Worm (Caenorhabditis elegans) whole organism, L1 larva: ENCODE results near the gene srh-237.

Experiments used
- C16A3.4 ChIP-seq: fragments of 150-350 bp; optimal IDR thresholded peaks from 2 replicates; lab custom pipeline; 2014; ENCODE audit warnings: missing biosample characterization, missing genetic modification characterization
- C34B4.2 ChIP-seq: sonication (generic microtip); optimal IDR thresholded peaks from 2 replicates; lab custom pipeline; 2017; ENCODE audit warnings: mild to moderate bottlenecking, missing genetic modification characterization, missing compliant biosample characterization
- aly-2 ChIP-seq: fragments of 150-350 bp; optimal IDR thresholded peaks from 2 replicates; lab custom pipeline; 2014; ENCODE audit warnings: missing biosample characterization, missing genetic modification characterization
- ceh-63 ChIP-seq: fragments of 200-800 bp; sonication (Bioruptor generic); optimal IDR thresholded peaks from 2 replicates; lab custom pipeline; 2018; ENCODE audit warnings: mild to moderate bottlenecking, missing genetic modification characterization, missing compliant biosample characterization
- ceh-8 ChIP-seq: fragments of 200-800 bp; sonication (Bioruptor generic); optimal IDR thresholded peaks from 2 replicates; lab custom pipeline; 2018; ENCODE audit warnings: mild to moderate bottlenecking, missing genetic modification characterization, moderate library complexity, missing compliant biosample characterization
- ceh-82 ChIP-seq, 3 experiments: fragments of 150-350 bp in 1 of 3; sonication (generic microtip) in 2 of 3; optimal IDR thresholded peaks; 2 replicates each; lab custom pipeline; 2014 to 2017; ENCODE audit warnings: missing biosample characterization in 3 of 3, missing genetic modification characterization in 3 of 3
- ceh-88 ChIP-seq: fragments of 200-800 bp; sonication (Bioruptor generic); IDR thresholded peaks from 2 replicates; pipeline ENCODE4 v1.3.6; 2022; ENCODE audit warnings: missing genetic modification characterization, missing compliant biosample characterization
- ces-1 ChIP-seq: fragments of 150-350 bp; optimal IDR thresholded peaks from 2 replicates; lab custom pipeline; 2014; ENCODE audit warnings: missing biosample characterization, missing genetic modification reagents, missing genetic modification characterization
- dpl-1 ChIP-seq, 3 experiments: fragments of 150-350 bp in 2 of 3; sonication (generic microtip) in 1 of 3; optimal IDR thresholded peaks; 2 replicates each; lab custom pipeline; 2014 to 2017; ENCODE audit warnings: missing biosample characterization in 3 of 3, missing genetic modification characterization in 3 of 3, missing genetic modification reagents in 3 of 3
- dsc-1 ChIP-seq: sonication (generic microtip); optimal IDR thresholded peaks from 2 replicates; lab custom pipeline; 2016; ENCODE audit warnings: mild to moderate bottlenecking, missing genetic modification characterization, missing compliant biosample characterization
- efl-1 ChIP-seq, 4 experiments: fragments of 150-350 bp; optimal IDR thresholded peaks in 3 of 4; peaks in 1 of 4; 1 replicate in 1 of 4; 2 replicates in 3 of 4; lab custom pipeline; 2014; ENCODE audit warnings: missing biosample characterization in 2 of 4, missing genetic modification characterization in 2 of 4, missing genetic modification reagents in 2 of 4
- egl-13 ChIP-seq: sonication (generic microtip); optimal IDR thresholded peaks from 2 replicates; lab custom pipeline; 2016; ENCODE audit warnings: missing genotype, missing genetic modification reagents, missing genetic modification characterization, missing compliant biosample characterization
- elt-2 ChIP-seq: sonication (generic microtip); optimal IDR thresholded peaks from 2 replicates; lab custom pipeline; 2016; ENCODE audit warnings: missing genetic modification characterization, mild to moderate bottlenecking, inconsistent platforms, missing compliant biosample characterization, missing genetic modification reagents
- elt-3 ChIP-seq, 6 experiments: fragments of 150-350 bp in 1 of 6; sonication (generic microtip); optimal IDR thresholded peaks; 2 replicates each; lab custom pipeline; 2017 to 2018; ENCODE audit warnings: missing biosample characterization in 6 of 6, missing genetic modification characterization in 6 of 6, inconsistent platforms in 1 of 6
- fkh-10 ChIP-seq: sonication (generic microtip); optimal IDR thresholded peaks from 2 replicates; lab custom pipeline; 2017; ENCODE audit warnings: missing biosample characterization, missing genetic modification reagents, missing genetic modification characterization
- fkh-4 ChIP-seq: sonication (generic microtip); optimal IDR thresholded peaks from 2 replicates; lab custom pipeline; 2016; ENCODE audit warnings: missing compliant biosample characterization, missing genetic modification characterization, borderline replicate concordance
- hlh-4 ChIP-seq: sonication (generic microtip); optimal IDR thresholded peaks from 2 replicates; lab custom pipeline; 2016; ENCODE audit warnings: mild to moderate bottlenecking, missing genetic modification characterization, missing compliant biosample characterization
- irx-1 ChIP-seq: sonication (generic microtip); optimal IDR thresholded peaks from 2 replicates; lab custom pipeline; 2016; ENCODE audit warnings: missing genetic modification characterization, missing compliant biosample characterization
- isw-1 ChIP-seq: fragments of 200-800 bp; sonication (Bioruptor generic); IDR thresholded peaks from 2 replicates; pipeline ENCODE4 v1.3.6; 2022; ENCODE audit warnings: missing genetic modification characterization, missing compliant biosample characterization
- lin-35 ChIP-seq, 2 experiments: fragments of 150-350 bp; optimal IDR thresholded peaks; 2 replicates each; lab custom pipeline; 2014; ENCODE audit warnings: missing biosample characterization in 2 of 2, missing genetic modification characterization in 2 of 2, missing genetic modification reagents in 2 of 2
- lir-3 ChIP-seq: sonication (generic microtip); optimal IDR thresholded peaks from 2 replicates; lab custom pipeline; 2016; ENCODE audit warnings: mild to moderate bottlenecking, missing genetic modification characterization, moderate library complexity, missing compliant biosample characterization; ENCODE audit not compliant: poor library complexity
- mef-2 ChIP-seq: fragments of 150-350 bp; optimal IDR thresholded peaks from 2 replicates; lab custom pipeline; 2014; ENCODE audit warnings: missing biosample characterization, missing genetic modification characterization
- nhr-12 ChIP-seq: sonication (generic microtip); optimal IDR thresholded peaks from 2 replicates; lab custom pipeline; 2017; ENCODE audit warnings: missing biosample characterization, missing genetic modification characterization
- nhr-19 ChIP-seq: fragments of 200-800 bp; sonication (Bioruptor generic); conservative IDR thresholded peaks from 2 replicates; pipeline ENCODE4 v1.3.6; 2022; ENCODE audit warnings: missing genetic modification characterization, missing compliant biosample characterization
- nhr-28 ChIP-seq: fragments of 150-350 bp; optimal IDR thresholded peaks from 2 replicates; lab custom pipeline; 2014; ENCODE audit warnings: missing biosample characterization, missing genetic modification characterization
- nhr-71 ChIP-seq: sonication (generic microtip); optimal IDR thresholded peaks from 2 replicates; lab custom pipeline; 2016; ENCODE audit warnings: mild to moderate bottlenecking, missing genetic modification characterization, moderate library complexity, missing compliant biosample characterization
- nhr-76 ChIP-seq: sonication (generic microtip); optimal IDR thresholded peaks from 2 replicates; lab custom pipeline; 2017; ENCODE audit warnings: missing biosample characterization, missing genetic modification characterization
- nhr-84 ChIP-seq: sonication (generic microtip); optimal IDR thresholded peaks from 2 replicates; lab custom pipeline; 2017; ENCODE audit warnings: missing biosample characterization, missing genetic modification characterization
- nhr-90 ChIP-seq: sonication (generic microtip); optimal IDR thresholded peaks from 2 replicates; lab custom pipeline; 2016; ENCODE audit warnings: mild to moderate bottlenecking, missing genetic modification characterization, missing compliant biosample characterization; ENCODE audit not compliant: poor library complexity
- snpc-4 ChIP-seq: fragments of 150-350 bp; optimal IDR thresholded peaks from 2 replicates; lab custom pipeline; 2014; ENCODE audit warnings: missing biosample characterization, missing genetic modification characterization
- sox-4 ChIP-seq: sonication (generic microtip); optimal IDR thresholded peaks from 2 replicates; lab custom pipeline; 2016; ENCODE audit warnings: missing genetic modification characterization, missing compliant biosample characterization
- sup-37 ChIP-seq: fragments of 200-800 bp; sonication (Bioruptor generic); optimal IDR thresholded peaks from 2 replicates; lab custom pipeline; 2018; ENCODE audit warnings: mild to moderate bottlenecking, missing genetic modification characterization, missing compliant biosample characterization
- swsn-7 ChIP-seq: sonication (generic microtip); optimal IDR thresholded peaks from 2 replicates; lab custom pipeline; 2016; ENCODE audit warnings: missing genetic modification characterization, missing compliant biosample characterization
- tbx-2 ChIP-seq: sonication (generic microtip); optimal IDR thresholded peaks from 2 replicates; lab custom pipeline; 2016; ENCODE audit warnings: missing genetic modification characterization, missing compliant biosample characterization
- unc-30 ChIP-seq: sonication (generic microtip); optimal IDR thresholded peaks from 2 replicates; lab custom pipeline; 2017; ENCODE audit warnings: missing biosample characterization, missing genetic modification characterization
- vab-15 ChIP-seq: sonication (generic microtip); optimal IDR thresholded peaks from 2 replicates; lab custom pipeline; 2017; ENCODE audit warnings: missing genotype, mild to moderate bottlenecking, missing genetic modification characterization, missing compliant biosample characterization
- xbp-1 ChIP-seq: sonication (generic microtip); optimal IDR thresholded peaks from 2 replicates; lab custom pipeline; 2016; ENCODE audit warnings: missing genetic modification characterization, missing compliant biosample characterization

srh-237 gene

DNA sequence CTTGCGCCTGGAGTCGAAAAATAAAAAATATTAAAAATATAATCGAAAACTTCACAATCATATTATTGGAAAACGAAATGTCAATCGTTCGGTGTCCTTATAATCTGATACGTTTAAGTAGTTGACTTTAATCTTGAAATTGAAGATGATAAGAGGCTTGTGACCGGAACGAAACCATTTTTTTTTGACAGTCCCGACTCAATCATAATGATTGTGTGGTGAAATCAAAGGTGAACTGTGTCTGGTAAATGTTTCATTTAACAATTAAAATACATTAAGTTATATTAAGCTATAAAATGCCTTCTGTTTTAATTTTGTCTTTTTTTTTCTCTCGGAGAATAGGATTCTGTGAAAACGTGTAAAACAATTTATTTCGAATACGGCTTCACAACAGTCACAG is 12.3 kb upstream of the srh-237 start, which contains the start of gene T05E12.3:
T05E12.3 (minus strand) TSS at position 101 of the 400 bp plus-strand sequence.
- no peak for TF ChIP-seq sox-4
- no peak for TF ChIP-seq fkh-4 (tag; lab: Kevin White, UChicago)
- no peak for TF ChIP-seq unc-30
- TF ChIP-seq, all 84 proteins: peak for 0

DNA sequence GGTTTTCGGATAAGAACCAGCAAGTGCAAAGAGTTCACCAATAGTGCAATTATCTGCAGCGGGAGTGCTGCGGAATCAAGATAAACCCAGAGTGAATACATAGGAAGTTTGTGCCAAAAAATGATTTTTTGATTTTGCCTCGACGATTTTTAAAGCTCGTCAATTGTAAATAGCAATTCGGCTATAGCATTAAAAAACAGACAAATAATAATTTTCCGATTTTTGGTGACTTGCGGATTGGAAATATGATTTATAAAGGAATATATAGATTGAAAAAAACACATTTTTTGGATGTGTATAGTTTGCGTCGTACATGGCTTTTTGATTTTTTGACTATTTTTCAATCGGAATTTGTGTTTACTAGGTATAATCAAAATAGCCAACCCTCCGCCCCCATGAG is 10.4 kb upstream of the srh-237 start, which contains the start of gene srw-20:
srw-20 (minus strand) TSS at position 101 of the 400 bp plus-strand sequence.
- TF ChIP-seq ceh-8 (GFP tag; lab: Kevin White, UChicago) = no peak

DNA sequence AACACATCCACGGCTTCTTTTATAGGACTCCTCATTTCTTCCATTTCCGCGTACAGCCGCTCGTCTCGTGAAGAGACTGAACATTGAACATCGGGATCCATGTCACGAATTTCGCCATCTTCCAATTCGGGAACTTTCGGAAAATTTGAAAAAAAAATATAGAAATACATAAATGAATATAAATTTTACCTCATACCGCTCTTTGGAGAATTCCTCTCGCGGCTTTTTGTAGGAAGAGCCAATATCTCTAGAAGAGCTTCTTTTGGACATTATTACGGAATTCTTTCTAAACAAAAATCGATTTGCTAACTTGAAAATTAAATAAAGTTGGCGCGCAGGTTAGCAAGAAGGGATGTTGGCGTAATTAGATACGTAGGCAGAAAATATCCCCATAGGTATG is 7.5 kb upstream of the srh-237 start, which contains the start of gene T05E12.9:
T05E12.9 (minus strand) TSS at position 101 of the 400 bp plus-strand sequence.
- TF ChIP-seq fkh-4 (tag; lab: Kevin White, UChicago) (no peak), nhr-90 (tag; lab: Kevin White, UChicago) (no peak), nhr-28 (tag; lab: Kevin White, UChicago) (no peak), fkh-10 (GFP tag; lab: Kevin White, UChicago) (no peak)
- TF ChIP-seq, all 84 proteins: peak for 0

DNA sequence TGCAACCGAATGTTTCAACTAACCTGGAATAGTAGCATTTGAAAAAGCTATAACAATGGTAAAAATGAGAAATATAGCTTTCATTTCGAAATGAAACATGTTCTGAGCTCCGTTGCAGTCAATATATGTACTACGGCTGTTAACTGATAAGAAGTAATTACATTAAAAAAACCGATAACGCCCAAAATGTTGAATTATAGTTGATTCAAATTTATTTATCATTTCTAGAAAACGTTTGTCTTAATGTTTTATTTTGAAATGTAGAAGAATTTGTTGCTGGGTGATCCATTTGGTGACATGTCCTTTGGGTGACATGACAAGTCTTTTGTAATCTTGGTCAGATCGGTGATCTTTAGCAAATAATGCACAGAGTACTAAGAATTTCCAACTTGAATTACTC is 837 bp upstream of the srh-237 start, which contains the start of gene T05E12.6:
T05E12.6 (minus strand) TSS at position 101 of the 400 bp plus-strand sequence.
- no peak for TF ChIP-seq aly-2 (tag; lab: Kevin White, UChicago)
- no peak for TF ChIP-seq lir-3 (tag; lab: Kevin White, UChicago)
- TF ChIP-seq ceh-88 (GFP tag; lab: Robert Waterston, UW) = no peak
- TF ChIP-seq vab-15 (tag; lab: Kevin White, UChicago) = no peak
- TF ChIP-seq tbx-2 (tag; lab: Kevin White, UChicago) = no peak
- no peak for TF ChIP-seq nhr-84 (tag; lab: Kevin White, UChicago)
- no peak for TF ChIP-seq snpc-4 (tag; lab: Kevin White, UChicago)
- TF ChIP-seq ceh-8 (GFP tag; lab: Kevin White, UChicago) = no peak
- no peak for TF ChIP-seq dsc-1 (tag; lab: Kevin White, UChicago)
- no peak for TF ChIP-seq elt-2
- TF ChIP-seq nhr-76 (tag; lab: Kevin White, UChicago) = no peak
- no peak for TF ChIP-seq egl-13
- TF ChIP-seq nhr-19 (GFP tag; lab: Robert Waterston, UW) = no peak
- TF ChIP-seq sup-37 (GFP tag; lab: Kevin White, UChicago) = no peak
- no peak for TF ChIP-seq nhr-90 (tag; lab: Kevin White, UChicago)

DNA sequence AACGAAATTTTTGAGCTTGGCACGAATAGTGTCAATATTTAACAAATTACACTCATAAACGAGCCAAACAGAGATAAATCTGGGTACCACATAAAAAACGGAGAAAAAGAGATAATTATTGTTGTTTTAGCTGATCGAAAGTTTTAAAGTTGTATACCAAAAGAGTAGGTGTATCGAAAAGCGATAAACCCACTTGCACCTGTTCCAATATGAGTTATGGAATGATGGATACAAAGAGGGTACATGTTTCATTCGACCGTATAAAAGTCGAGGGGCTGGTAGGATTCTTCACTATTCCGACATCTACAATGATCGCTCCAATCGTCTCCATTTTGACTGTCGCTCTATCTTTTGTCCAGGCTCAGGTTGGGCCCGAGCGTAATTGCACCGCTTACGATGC is 2.1 kb downstream of the srh-237 start, which contains the start of gene ZK218.1:
ZK218.1 (plus strand) TSS at position 301 of the 400 bp plus-strand sequence.
- TF ChIP-seq ceh-63 (GFP tag; lab: Kevin White, UChicago) (no peak), C16A3.4 (tag; lab: Kevin White, UChicago) (no peak), ceh-82 (tag; optimal IDR thresholded peaks at IDR 0.05; lab: Kevin White, UChicago) (no peak), swsn-7 (no peak), efl-1 (optimal IDR thresholded peaks at IDR 0.05; lab: Kevin White, UChicago) (no peak), efl-1 (GFP tag; optimal IDR thresholded peaks at IDR 0.05 in 1 of 2; lab: Kevin White, UChicago) (peak in 1 of 2 experiments; percentile 35)

DNA sequence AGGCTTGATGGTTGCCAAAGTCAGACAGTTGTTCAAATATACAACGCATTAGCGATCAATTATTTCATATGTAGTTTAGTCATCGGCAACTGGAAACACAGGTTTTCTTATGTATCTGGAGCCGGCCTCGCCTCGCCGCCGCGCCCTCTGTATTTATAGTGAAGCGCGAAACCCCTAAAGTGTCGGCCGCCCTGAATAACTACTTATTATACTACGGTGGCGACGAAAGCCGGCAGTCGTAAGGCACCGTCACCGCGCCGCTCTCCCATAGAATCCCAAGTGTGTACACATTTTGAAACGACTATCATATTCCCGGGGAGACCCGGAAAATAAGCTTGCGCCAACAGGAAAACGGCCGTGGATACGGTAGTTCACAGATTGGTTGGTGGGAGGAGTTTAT is 4.4 kb downstream of the srh-237 start:
- no peak for TF ChIP-seq lin-35 (GFP tag; optimal IDR thresholded peaks at IDR 0.05; lab: Kevin White, UChicago)
- no peak for TF ChIP-seq elt-2
- TF ChIP-seq hlh-4 = no peak
- TF ChIP-seq nhr-12 = no peak
- no peak for TF ChIP-seq dpl-1 (GFP tag; optimal IDR thresholded peaks at IDR 0.05; lab: Kevin White, UChicago)
- no peak for TF ChIP-seq nhr-28 (tag; lab: Kevin White, UChicago)
- no peak for TF ChIP-seq nhr-71 (tag; lab: Kevin White, UChicago)
- no peak for TF ChIP-seq ces-1 (GFP tag; lab: Kevin White, UChicago)
- no peak for TF ChIP-seq aly-2 (tag; lab: Kevin White, UChicago)
- TF ChIP-seq elt-3 (tag; optimal IDR thresholded peaks at IDR 0.05; lab: Kevin White, UChicago) = no peak
- no peak for TF ChIP-seq C34B4.2 (tag; lab: Kevin White, UChicago)
- TF ChIP-seq xbp-1 (tag; lab: Kevin White, UChicago) = no peak
- TF ChIP-seq isw-1 = no peak
- TF ChIP-seq sox-4 = no peak
- no peak for TF ChIP-seq mef-2 (tag; lab: Kevin White, UChicago)
- no peak for TF ChIP-seq irx-1 (tag; lab: Kevin White, UChicago)
